Worm (Caenorhabditis elegans): ENCODE data around the gene srz-9.

DNA sequence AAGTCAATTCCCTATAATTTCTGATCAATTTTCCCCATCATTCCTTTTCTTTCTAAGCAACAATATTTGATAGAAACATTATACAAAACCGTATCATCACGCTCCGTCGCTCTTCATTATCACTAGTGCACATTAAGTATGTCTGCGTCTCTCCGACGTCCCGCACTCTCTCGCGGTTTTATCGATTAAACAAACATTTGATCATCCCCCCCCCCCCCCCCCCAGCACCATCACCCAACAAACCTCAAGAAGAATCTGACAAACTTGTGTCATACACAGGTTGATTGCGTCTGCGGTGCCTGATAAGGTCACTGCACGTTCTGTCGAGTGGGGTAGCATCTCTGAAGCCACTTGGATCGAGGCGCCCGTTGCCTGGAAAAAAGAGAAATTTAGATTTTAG lies 43.8 kb upstream of the srz-9 start:
- TF ChIP-seq him-1 (tag; optimal IDR thresholded peaks at IDR 0.05) = no peak
- TF ChIP-seq lir-1 (GFP tag; conservative IDR thresholded peaks at IDR 0.05) = no peak
- no peak for TF ChIP-seq F22D6.2 (tag; optimal IDR thresholded peaks at IDR 0.05)
- TF ChIP-seq C06A6.2 (GFP tag; conservative IDR thresholded peaks at IDR 0.05) = no peak
- no peak for TF ChIP-seq mxl-1 (tag; optimal IDR thresholded peaks at IDR 0.05)
- TF ChIP-seq ztf-26 (tag; optimal IDR thresholded peaks at IDR 0.05) = no peak
- TF ChIP-seq nfya-1 (tag; optimal IDR thresholded peaks at IDR 0.05; ENCODE audit: borderline replicate concordance, insufficient read depth) = no peak
